Worm (Caenorhabditis elegans) whole organism, L4 larva: Measurements from ENCODE around the gene T13C5.6.
A peak's percentile ranks its signal among the peaks of the same experiment; 100 is the strongest.

Experiments used
- F10B5.3 ChIP-seq: sonication (generic microtip); optimal IDR thresholded peaks from 2 replicates; lab custom pipeline; 2016; ENCODE audit warnings: mild to moderate bottlenecking, missing genetic modification characterization, missing compliant biosample characterization
- F26F4.8 ChIP-seq: fragments of 200-800 bp; sonication (Bioruptor generic); conservative IDR thresholded peaks from 2 replicates; pipeline ENCODE4 v1.3.6; 2022; ENCODE audit warnings: missing genetic modification characterization, missing compliant biosample characterization
- F37D6.2 ChIP-seq: sonication (generic microtip); optimal IDR thresholded peaks from 2 replicates; lab custom pipeline; 2016; ENCODE audit warnings: mild to moderate bottlenecking, missing genetic modification characterization, missing compliant biosample characterization
- F44E2.7 ChIP-seq: fragments of 200-800 bp; sonication (Bioruptor generic); IDR thresholded peaks from 2 replicates; pipeline ENCODE4 v2.1.2; 2022; ENCODE audit warnings: missing genetic modification characterization, missing compliant biosample characterization
- F49E8.2 ChIP-seq: sonication (generic microtip); optimal IDR thresholded peaks from 2 replicates; lab custom pipeline; 2016; ENCODE audit warnings: missing compliant biosample characterization, mild to moderate bottlenecking, missing genetic modification characterization, borderline replicate concordance
- R02D3.7 ChIP-seq: fragments of 150-350 bp; sonication (generic microtip); optimal IDR thresholded peaks from 3 replicates; lab custom pipeline; 2014; ENCODE audit warnings: missing biosample characterization, missing genetic modification characterization
- T20F7.1 ChIP-seq: fragments of 200-800 bp; sonication (Bioruptor generic); optimal IDR thresholded peaks from 2 replicates; lab custom pipeline; 2018; ENCODE audit warnings: mild to moderate bottlenecking, missing genetic modification characterization, missing compliant biosample characterization
- T26A8.4 ChIP-seq: fragments of 200-800 bp; sonication (Bioruptor generic); IDR thresholded peaks from 2 replicates; pipeline ENCODE4 v1.3.6; 2022; ENCODE audit warnings: missing genetic modification characterization, missing compliant biosample characterization
- Y5F2A.4 ChIP-seq: fragments of 200-800 bp; sonication (Bioruptor generic); optimal IDR thresholded peaks from 2 replicates; lab custom pipeline; 2018; ENCODE audit warnings: mild to moderate bottlenecking, missing genetic modification characterization, missing compliant biosample characterization
- ZK337.2 ChIP-seq: fragments of 200-800 bp; sonication (Bioruptor generic); IDR thresholded peaks from 2 replicates; pipeline ENCODE4 v1.3.6; 2022; ENCODE audit warnings: missing genetic modification reagents, missing genetic modification characterization, missing compliant biosample characterization
- ZK546.5 ChIP-seq, 2 experiments: sonication (generic microtip); optimal IDR thresholded peaks; 2 replicates each; lab custom pipeline; 2017; ENCODE audit warnings: missing biosample characterization in 2 of 2, missing genetic modification characterization in 2 of 2
- aly-2 ChIP-seq: sonication (generic microtip); optimal IDR thresholded peaks from 2 replicates; lab custom pipeline; 2018; ENCODE audit warnings: missing biosample characterization, missing genetic modification characterization
- arid-1 ChIP-seq: fragments of 200-800 bp; sonication (Bioruptor generic); conservative IDR thresholded peaks from 2 replicates; pipeline ENCODE4 v1.3.6; 2022; ENCODE audit warnings: missing genetic modification reagents, missing genetic modification characterization, missing compliant biosample characterization
- attf-4 ChIP-seq: sonication (generic microtip); optimal IDR thresholded peaks from 3 replicates; lab custom pipeline; 2017; ENCODE audit warnings: missing biosample characterization, missing genetic modification characterization
- ceh-32 ChIP-seq: sonication (generic microtip); optimal IDR thresholded peaks from 2 replicates; lab custom pipeline; 2016; ENCODE audit warnings: mild to moderate bottlenecking, missing genetic modification characterization, missing compliant biosample characterization; ENCODE audit not compliant: poor library complexity
- ceh-44 ChIP-seq: fragments of 200-800 bp; sonication (Bioruptor generic); IDR thresholded peaks from 2 replicates; pipeline ENCODE4 v1.3.6; 2022; ENCODE audit warnings: missing genetic modification reagents, missing genetic modification characterization, missing compliant biosample characterization
- ces-1 ChIP-seq: fragments of 150-350 bp; sonication (generic microtip); optimal IDR thresholded peaks from 4 replicates; lab custom pipeline; 2014; ENCODE audit warnings: missing biosample characterization, missing genetic modification reagents, missing genetic modification characterization
- cey-2 ChIP-seq: sonication (generic microtip); optimal IDR thresholded peaks from 3 replicates; lab custom pipeline; 2017; ENCODE audit warnings: missing genetic modification characterization, mild to moderate bottlenecking, missing compliant biosample characterization, antibody characterized with exemption, borderline replicate concordance; ENCODE audit not compliant: insufficient read depth
- daf-19 ChIP-seq: fragments of 200-800 bp; sonication (Bioruptor generic); conservative IDR thresholded peaks from 2 replicates; pipeline ENCODE4 v1.3.6; 2022; ENCODE audit warnings: missing genetic modification characterization, missing compliant biosample characterization
- dmd-6 ChIP-seq: fragments of 200-800 bp; sonication (Bioruptor generic); IDR thresholded peaks from 2 replicates; pipeline ENCODE4 v1.3.6; 2022; ENCODE audit warnings: missing genetic modification reagents, missing genetic modification characterization, missing compliant biosample characterization
- dmd-9 ChIP-seq: fragments of 200-800 bp; sonication (Bioruptor generic); IDR thresholded peaks from 2 replicates; pipeline ENCODE4 v1.3.6; 2022; ENCODE audit warnings: missing genetic modification reagents, missing genetic modification characterization, missing compliant biosample characterization
- dpl-1 ChIP-seq: fragments of 150-350 bp; optimal IDR thresholded peaks from 2 replicates; lab custom pipeline; 2014; ENCODE audit warnings: missing biosample characterization, missing genetic modification reagents, missing genetic modification characterization
- dve-1 ChIP-seq: sonication (generic microtip); optimal IDR thresholded peaks from 2 replicates; lab custom pipeline; 2017; ENCODE audit warnings: antibody characterized with exemption, mild to moderate bottlenecking, missing genetic modification characterization, missing compliant biosample characterization; ENCODE audit not compliant: insufficient read depth
- egl-43 ChIP-seq: fragments of 200-800 bp; sonication (Bioruptor generic); IDR thresholded peaks from 2 replicates; pipeline ENCODE4 v1.3.6; 2022; ENCODE audit warnings: missing genetic modification reagents, missing genetic modification characterization, missing compliant biosample characterization
- fos-1 ChIP-seq: fragments of 150-350 bp; optimal IDR thresholded peaks from 2 replicates; lab custom pipeline; 2014; ENCODE audit warnings: missing biosample characterization, missing genetic modification characterization
- hif-1 ChIP-seq, 2 experiments: sonication (generic microtip); optimal IDR thresholded peaks; 2 replicates each; lab custom pipeline; 2016 to 2017; ENCODE audit warnings: missing compliant biosample characterization in 2 of 2, missing genetic modification characterization in 2 of 2, missing genetic modification reagents in 2 of 2, missing genotype in 2 of 2, mild to moderate bottlenecking in 1 of 2
- hlh-11 ChIP-seq: fragments of 200-800 bp; sonication (Bioruptor generic); optimal IDR thresholded peaks from 2 replicates; lab custom pipeline; 2018; ENCODE audit warnings: mild to moderate bottlenecking, missing genetic modification characterization, missing compliant biosample characterization
- hlh-30 ChIP-seq: sonication (generic microtip); optimal IDR thresholded peaks from 2 replicates; lab custom pipeline; 2017; ENCODE audit warnings: antibody characterized with exemption, mild to moderate bottlenecking, missing genetic modification characterization, missing compliant biosample characterization; ENCODE audit not compliant: insufficient read depth
- lim-7 ChIP-seq: fragments of 200-800 bp; sonication (Bioruptor generic); IDR thresholded peaks from 2 replicates; pipeline ENCODE4 v1.3.6; 2022; ENCODE audit warnings: missing genetic modification characterization, missing compliant biosample characterization
- lin-15B ChIP-seq: fragments of 150-350 bp; sonication (generic microtip); optimal IDR thresholded peaks from 3 replicates; lab custom pipeline; 2014; ENCODE audit warnings: missing biosample characterization, missing genetic modification characterization
- lin-38 ChIP-seq: fragments of 200-800 bp; sonication (Bioruptor generic); IDR thresholded peaks from 2 replicates; pipeline ENCODE4 v1.3.6; 2022; ENCODE audit warnings: missing genetic modification reagents, missing genetic modification characterization, missing compliant biosample characterization
- lin-39 ChIP-seq: fragments of 150-350 bp; optimal IDR thresholded peaks from 2 replicates; lab custom pipeline; 2014; ENCODE audit warnings: missing biosample characterization, missing genetic modification reagents, missing genetic modification characterization
- lsy-2 ChIP-seq, 2 experiments: fragments of 150-350 bp in 1 of 2; sonication (generic microtip) in 1 of 2; optimal IDR thresholded peaks; 2 replicates each; lab custom pipeline; 2014 to 2017; ENCODE audit warnings: missing biosample characterization in 2 of 2, missing genetic modification characterization in 2 of 2
- mes-2 ChIP-seq: sonication (generic microtip); optimal IDR thresholded peaks from 2 replicates; lab custom pipeline; 2016; ENCODE audit warnings: missing genotype, mild to moderate bottlenecking, missing genetic modification characterization, missing compliant biosample characterization; ENCODE audit not compliant: poor library complexity, severe bottlenecking
- mxl-3 ChIP-seq: fragments of 200-800 bp; sonication (Bioruptor generic); optimal IDR thresholded peaks from 2 replicates; lab custom pipeline; 2018; ENCODE audit warnings: mild to moderate bottlenecking, missing genetic modification characterization, missing compliant biosample characterization
- nhr-11 ChIP-seq: fragments of 150-350 bp; optimal IDR thresholded peaks from 2 replicates; lab custom pipeline; 2014; ENCODE audit warnings: missing biosample characterization, missing genetic modification characterization
- nhr-111 ChIP-seq: fragments of 200-800 bp; sonication (Bioruptor generic); optimal IDR thresholded peaks from 2 replicates; lab custom pipeline; 2018; ENCODE audit warnings: mild to moderate bottlenecking, missing genetic modification characterization, missing compliant biosample characterization
- nhr-28 ChIP-seq: fragments of 150-350 bp; optimal IDR thresholded peaks from 2 replicates; lab custom pipeline; 2014; ENCODE audit warnings: missing biosample characterization, missing genetic modification characterization
- nhr-41 ChIP-seq: fragments of 200-800 bp; sonication (Bioruptor generic); IDR thresholded peaks from 2 replicates; pipeline ENCODE4 v1.3.6; 2022; ENCODE audit warnings: missing genetic modification reagents, missing genetic modification characterization, missing compliant biosample characterization
- nhr-42 ChIP-seq: fragments of 200-800 bp; sonication (Bioruptor generic); IDR thresholded peaks from 2 replicates; pipeline ENCODE4 v1.3.6; 2022; ENCODE audit warnings: missing genetic modification characterization, missing compliant biosample characterization
- php-3 ChIP-seq: fragments of 200-800 bp; sonication (Bioruptor generic); IDR thresholded peaks from 2 replicates; pipeline ENCODE4 v1.3.6; 2022; ENCODE audit warnings: missing genetic modification reagents, missing genetic modification characterization, missing compliant biosample characterization
- pqm-1 ChIP-seq: sonication (generic microtip); optimal IDR thresholded peaks from 2 replicates; lab custom pipeline; 2017; ENCODE audit warnings: missing biosample characterization, missing genetic modification characterization
- saeg-2 ChIP-seq: fragments of 200-800 bp; sonication (Bioruptor generic); IDR thresholded peaks from 2 replicates; pipeline ENCODE4 v1.3.6; 2022; ENCODE audit warnings: missing genetic modification reagents, missing genetic modification characterization, missing compliant biosample characterization
- sdz-12 ChIP-seq: fragments of 200-800 bp; sonication (Bioruptor generic); optimal IDR thresholded peaks from 2 replicates; lab custom pipeline; 2018; ENCODE audit warnings: mild to moderate bottlenecking, missing genetic modification characterization, missing compliant biosample characterization
- skn-1 ChIP-seq: fragments of 150-350 bp; optimal IDR thresholded peaks from 2 replicates; lab custom pipeline; 2014; ENCODE audit warnings: missing biosample characterization, missing genetic modification characterization
- snpc-1.2 ChIP-seq: fragments of 200-800 bp; sonication (Bioruptor generic); IDR thresholded peaks from 2 replicates; pipeline ENCODE4 v1.3.6; 2022; ENCODE audit warnings: missing genetic modification reagents, missing genetic modification characterization, missing compliant biosample characterization
- unc-39 ChIP-seq: sonication (generic microtip); optimal IDR thresholded peaks from 2 replicates; lab custom pipeline; 2017; ENCODE audit warnings: missing biosample characterization, missing genetic modification characterization
- zfp-3 ChIP-seq: fragments of 200-800 bp; sonication (Bioruptor generic); conservative IDR thresholded peaks from 2 replicates; pipeline ENCODE4 v1.3.6; 2022; ENCODE audit warnings: missing genetic modification reagents, missing genetic modification characterization, missing compliant biosample characterization
- zip-2 ChIP-seq: fragments of 150-350 bp; optimal IDR thresholded peaks from 2 replicates; lab custom pipeline; 2014; ENCODE audit warnings: missing biosample characterization, missing genetic modification characterization
- ztf-11 ChIP-seq: fragments of 150-350 bp; optimal IDR thresholded peaks from 2 replicates; lab custom pipeline; 2014; ENCODE audit warnings: missing biosample characterization, missing genetic modification characterization
- ztf-7 ChIP-seq: fragments of 150-350 bp; optimal IDR thresholded peaks from 2 replicates; lab custom pipeline; 2014; ENCODE audit warnings: missing biosample characterization, missing genetic modification characterization

Gene T13C5.6

ce11 chrX:6255561-6255960, 48.1 kb upstream of the T13C5.6 start (continued):
- TF ChIP-seq skn-1 (tag; lab: Kevin White, UChicago) (no peak), hlh-11 (tag; lab: Kevin White, UChicago) (peak; percentile 99), F37D6.2 (tag; lab: Kevin White, UChicago) (no peak), dmd-9 (GFP tag; lab: Robert Waterston, UW) (no peak), mes-2 (tag; lab: Kevin White, UChicago) (peak; percentile 46), egl-43 (GFP tag; lab: Robert Waterston, UW) (0 out of 2 replicates have a peak, but pooled peaks have one; percentile 38), lsy-2 (tag; optimal IDR thresholded peaks at IDR 0.05; lab: Kevin White, UChicago) (peak; percentile 38 to 63), ZK337.2 (GFP tag; lab: Robert Waterston, UW) (no peak), R02D3.7 (tag; lab: Kevin White, UChicago) (no peak), mxl-3 (peak; percentile 92), dpl-1 (GFP tag; lab: Kevin White, UChicago) (peak; percentile 1), attf-4 (tag; lab: Kevin White, UChicago) (no peak), arid-1 (GFP tag; lab: Robert Waterston, UW) (no peak), ZK546.5 (tag; optimal IDR thresholded peaks at IDR 0.05; lab: Kevin White, UChicago) (no peak), ces-1 (no peak), nhr-41 (GFP tag; lab: Robert Waterston, UW) (no peak), F44E2.7 (GFP tag; lab: Robert Waterston, UW) (no peak), pqm-1 (tag; lab: Kevin White, UChicago) (peak; percentile 28), aly-2 (tag; lab: Kevin White, UChicago) (no peak), hlh-30 (tag; lab: Kevin White, UChicago) (peak; percentile 97), zip-2 (tag; lab: Kevin White, UChicago) (no peak), dve-1 (peak; percentile 91), F10B5.3 (no peak), ceh-32 (no peak), lin-39 (no peak), unc-39 (tag; lab: Kevin White, UChicago) (no peak), fos-1 (tag; lab: Kevin White, UChicago) (peak; percentile 16), ztf-7 (tag; lab: Kevin White, UChicago) (peak; percentile 38), zfp-3 (GFP tag; lab: Robert Waterston, UW) (peak; percentile 72; the same call in 1 of the 2 replicates), php-3 (GFP tag; lab: Robert Waterston, UW) (peak; percentile 92), snpc-1.2 (GFP tag; lab: Robert Waterston, UW) (0 out of 2 replicates have a peak, but pooled peaks have one; percentile 24), nhr-11 (tag; lab: Kevin White, UChicago) (peak; percentile 97), hif-1 (tag; optimal IDR thresholded peaks at IDR 0.05; lab: Kevin White, UChicago) (peak in 1 of 2 experiments; percentile 88), ztf-11 (no peak), Y5F2A.4 (GFP tag; lab: Kevin White, UChicago) (no peak), sdz-12 (GFP tag; lab: Kevin White, UChicago) (no peak), T20F7.1 (GFP tag; lab: Kevin White, UChicago) (peak; percentile 62), T26A8.4 (GFP tag; lab: Robert Waterston, UW) (peak; percentile 52), F49E8.2 (tag; lab: Kevin White, UChicago) (no peak), F26F4.8 (GFP tag; lab: Robert Waterston, UW) (no peak), saeg-2 (GFP tag; lab: Robert Waterston, UW) (peak; percentile 83), nhr-28 (peak; percentile 100), lim-7 (GFP tag; lab: Robert Waterston, UW) (no peak), ceh-44 (no peak), nhr-111 (GFP tag; lab: Kevin White, UChicago) (no peak), nhr-42 (no peak; the same call in 1 of the 2 replicates), lin-15B (tag; lab: Kevin White, UChicago) (no peak), dmd-6 (peak; percentile 96), daf-19 (GFP tag; lab: Robert Waterston, UW) (no peak), cey-2 (tag; lab: Kevin White, UChicago) (no peak), lin-38 (GFP tag; lab: Robert Waterston, UW) (no peak)
